Fruit fly (Drosophila melanogaster): ENCODE data around the gene sav.

Gene sav

DNA sequence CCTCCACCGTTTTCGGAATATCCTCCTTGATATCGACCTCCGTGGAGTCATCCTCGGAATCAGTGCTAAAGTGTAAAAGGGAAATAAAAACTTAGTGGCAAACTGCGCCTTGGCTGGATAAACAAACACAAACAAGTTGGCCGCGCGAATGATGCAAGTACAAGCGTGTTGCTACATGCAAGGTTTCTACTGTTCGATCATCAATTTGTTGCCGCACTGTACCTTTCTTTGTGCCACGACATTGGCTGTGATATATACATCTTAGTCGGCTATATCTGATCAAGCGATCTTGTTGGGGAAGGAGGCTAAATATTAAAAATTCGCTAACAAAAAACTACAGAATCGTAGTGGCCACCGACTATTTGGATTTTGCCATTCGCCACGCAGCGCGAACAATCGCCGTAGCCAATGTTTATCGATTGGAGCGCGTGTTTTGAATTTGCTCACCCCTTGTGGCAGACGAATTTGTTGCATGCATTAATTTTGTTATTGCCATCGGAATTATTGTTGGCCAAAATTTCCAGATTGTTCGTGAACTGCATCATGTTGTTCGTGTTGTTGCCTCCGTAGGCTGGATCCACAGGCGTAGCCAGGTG, 7.9 kb downstream of the sav start (continued):
- TF ChIP-seq mam (GFP tag; optimal IDR thresholded peaks at IDR 0.05), result no peak
- peak; percentile 4 for TF ChIP-seq stwl (tag; optimal IDR thresholded peaks at IDR 0.05)
- no peak for TF ChIP-seq Chrac-16 (GFP tag; optimal IDR thresholded peaks at IDR 0.05)
- no peak for TF ChIP-seq fd102C (GFP tag; optimal IDR thresholded peaks at IDR 0.05)
- TF ChIP-seq sob (GFP tag; IDR thresholded peaks at IDR 0.05), result no peak
- peak; percentile 43; the same call in 1 of the 3 replicates for TF ChIP-seq CG6791 (GFP tag; IDR thresholded peaks at IDR 0.05; ENCODE audit: partially characterized antibody)
- TF ChIP-seq CG13894 (tag; optimal IDR thresholded peaks at IDR 0.05), result no peak
- no peak for TF ChIP-seq CG1602 (GFP tag; optimal IDR thresholded peaks at IDR 0.05)
- TF ChIP-seq CG4282 (GFP tag; optimal IDR thresholded peaks at IDR 0.05), result no peak

DNA sequence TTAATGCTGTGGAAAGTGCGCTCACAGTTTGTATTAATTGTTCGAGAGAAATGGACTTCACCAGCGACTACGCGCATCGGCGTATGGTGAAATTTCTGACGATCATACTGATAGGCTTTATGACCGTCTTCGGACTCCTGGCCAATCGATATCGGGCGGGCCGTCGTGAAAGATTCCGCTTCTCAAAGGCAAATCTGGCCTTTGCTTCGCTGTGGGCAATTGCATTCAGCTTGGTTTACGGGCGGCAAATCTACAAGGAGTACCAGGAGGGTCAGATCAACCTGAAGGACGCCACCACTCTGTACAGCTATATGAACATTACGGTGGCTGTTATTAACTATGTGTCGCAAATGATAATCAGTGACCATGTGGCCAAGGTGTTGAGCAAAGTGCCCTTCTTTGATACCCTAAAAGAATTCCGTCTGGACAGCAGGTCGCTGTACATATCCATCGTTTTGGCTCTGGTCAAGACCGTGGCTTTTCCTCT, 9.4 kb downstream of the sav start, which contains the start of gene Gr94a:
Gene Gr94a, plus strand, starts transcription at position 51 of the 487 bp plus-strand sequence.
- TF ChIP-seq gt (GFP tag; IDR thresholded peaks at IDR 0.05), result no peak
- TF ChIP-seq salm (tag; optimal IDR thresholded peaks at IDR 0.05), result no peak
- TF ChIP-seq CG10959 (GFP tag; IDR thresholded peaks at IDR 0.05), result no peak

DNA sequence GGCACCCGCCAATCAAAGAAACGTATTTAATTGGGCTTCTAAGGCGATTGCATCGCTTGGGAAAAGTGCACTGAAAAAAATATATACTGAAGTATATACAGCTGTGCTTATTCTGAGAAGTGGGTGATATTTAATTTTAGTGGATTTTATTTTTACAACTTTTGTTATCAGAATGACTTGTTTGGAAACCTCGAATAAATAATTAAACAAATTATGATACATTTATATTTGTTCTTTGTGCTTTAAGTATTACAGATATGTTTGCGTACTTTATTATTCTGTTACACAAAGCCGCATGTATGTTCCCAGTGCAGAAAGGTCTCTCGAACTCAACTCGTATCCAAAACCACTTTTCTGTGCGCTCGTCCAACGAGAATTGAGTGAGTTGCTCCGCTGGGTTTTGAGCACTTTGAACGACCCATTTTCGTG, 12.4 kb downstream of the sav start:
- TF ChIP-seq bowl (GFP tag; IDR thresholded peaks at IDR 0.05) (no peak), vnd (GFP tag; IDR thresholded peaks at IDR 0.05; ENCODE audit: partially characterized antibody) (no peak), Pdp1 (GFP tag; optimal IDR thresholded peaks at IDR 0.05) (peak; percentile 24 to 60), jumu (GFP tag; optimal IDR thresholded peaks at IDR 0.05) (no peak), YL-1 (GFP tag; optimal IDR thresholded peaks at IDR 0.05) (no peak), CG11247 (GFP tag; IDR thresholded peaks at IDR 0.05) (0 out of 2 replicates have a peak, but pooled peaks have one; percentile 12), vvl (GFP tag; IDR thresholded peaks at IDR 0.05) (peak; percentile 79), unc-4 (GFP tag; IDR thresholded peaks at IDR 0.05; ENCODE audit: partially characterized antibody) (no peak), lab (GFP tag; optimal IDR thresholded peaks at IDR 0.05) (peak; percentile 75), salm (tag; optimal IDR thresholded peaks at IDR 0.05) (peak; percentile 30), H2.0 (GFP tag; IDR thresholded peaks at IDR 0.05) (peak; percentile 52; the same call in 1 of the 2 replicates), dati (GFP tag; IDR thresholded peaks at IDR 0.05) (peak; percentile 41; the same call in 1 of the 2 replicates), esg (GFP tag; conservative IDR thresholded peaks at IDR 0.05) (peak; percentile 60), Awh (GFP tag; IDR thresholded peaks at IDR 0.05) (peak; percentile 49; the same call in 1 of the 2 replicates), trh (GFP tag; optimal IDR thresholded peaks at IDR 0.05) (peak; percentile 59), dm (GFP tag; optimal IDR thresholded peaks at IDR 0.05) (peak; percentile 18), CG15696 (tag; optimal IDR thresholded peaks at IDR 0.05) (peak; percentile 27), inv (GFP tag; IDR thresholded peaks at IDR 0.05; ENCODE audit: partially characterized antibody) (no peak), Dfd (GFP tag; optimal IDR thresholded peaks at IDR 0.05) (no peak), hbn (GFP tag; IDR thresholded peaks at IDR 0.05; ENCODE audit: partially characterized antibody) (no peak), kay (GFP tag; optimal IDR thresholded peaks at IDR 0.05) (peak; percentile 50), CG30020 (tag; optimal IDR thresholded peaks at IDR 0.05) (peak; percentile 43), kah (GFP tag; optimal IDR thresholded peaks at IDR 0.05) (no peak), chn (GFP tag; optimal IDR thresholded peaks at IDR 0.05) (peak; percentile 31), Doc3 (GFP tag; IDR thresholded peaks at IDR 0.05; ENCODE audit: partially characterized antibody) (no peak), Chrac-16 (GFP tag; optimal IDR thresholded peaks at IDR 0.05) (peak; percentile 49), ham (GFP tag; IDR thresholded peaks at IDR 0.05) (no peak), HLHmδ (GFP tag; optimal IDR thresholded peaks at IDR 0.05) (no peak), sd (tag; optimal IDR thresholded peaks at IDR 0.05) (peak; percentile 42), fd64A (GFP tag; optimal IDR thresholded peaks at IDR 0.05) (no peak), stwl (tag; optimal IDR thresholded peaks at IDR 0.05) (no peak), sens-2 (GFP tag; IDR thresholded peaks at IDR 0.05) (peak; percentile 6; the same call in 1 of the 2 replicates), GATAe (GFP tag; conservative IDR thresholded peaks at IDR 0.05) (no peak), CG18476 (GFP tag; optimal IDR thresholded peaks at IDR 0.05) (peak; percentile 58), Jarid2 (GFP tag; optimal IDR thresholded peaks at IDR 0.05) (peak; percentile 3), CG11723 (GFP tag; optimal IDR thresholded peaks at IDR 0.05) (peak; percentile 63)
